Worm (Caenorhabditis elegans) whole organism, L4 larva: Measurements from ENCODE around the gene K09H11.9.

ENCODE experiments used
- F10B5.3 ChIP-seq: sonication (generic microtip); optimal IDR thresholded peaks from 2 replicates; lab custom pipeline; 2016; ENCODE audit warnings: mild to moderate bottlenecking, missing genetic modification characterization, missing compliant biosample characterization
- F37D6.2 ChIP-seq: sonication (generic microtip); optimal IDR thresholded peaks from 2 replicates; lab custom pipeline; 2016; ENCODE audit warnings: mild to moderate bottlenecking, missing genetic modification characterization, missing compliant biosample characterization
- aly-2 ChIP-seq: sonication (generic microtip); optimal IDR thresholded peaks from 2 replicates; lab custom pipeline; 2018; ENCODE audit warnings: missing biosample characterization, missing genetic modification characterization
- ama-1 ChIP-seq: fragments of 150-350 bp; optimal IDR thresholded peaks from 2 replicates; lab custom pipeline; 2014; ENCODE audit warnings: inconsistent platforms, mixed read lengths
- ceh-20 ChIP-seq: fragments of 200-800 bp; sonication (Bioruptor generic); IDR thresholded peaks from 2 replicates; pipeline ENCODE4 v1.3.6; 2022; ENCODE audit warnings: missing genetic modification reagents, missing genetic modification characterization, missing compliant biosample characterization
- ceh-44 ChIP-seq: fragments of 200-800 bp; sonication (Bioruptor generic); IDR thresholded peaks from 2 replicates; pipeline ENCODE4 v1.3.6; 2022; ENCODE audit warnings: missing genetic modification reagents, missing genetic modification characterization, missing compliant biosample characterization
- ceh-62 ChIP-seq: sonication (generic microtip); optimal IDR thresholded peaks from 2 replicates; lab custom pipeline; 2017; ENCODE audit warnings: missing biosample characterization, missing genetic modification characterization
- ctbp-1 ChIP-seq: fragments of 200-800 bp; sonication (Bioruptor generic); IDR thresholded peaks from 2 replicates; pipeline ENCODE4 v1.3.6; 2022; ENCODE audit warnings: missing genetic modification reagents, missing genetic modification characterization, missing compliant biosample characterization
- dmd-8 ChIP-seq: fragments of 200-800 bp; sonication (Bioruptor generic); IDR thresholded peaks from 2 replicates; pipeline ENCODE4 v1.3.6; 2022; ENCODE audit warnings: missing genetic modification characterization, missing compliant biosample characterization
- dpl-1 ChIP-seq: fragments of 150-350 bp; optimal IDR thresholded peaks from 2 replicates; lab custom pipeline; 2014; ENCODE audit warnings: missing biosample characterization, missing genetic modification reagents, missing genetic modification characterization
- duxl-1 ChIP-seq: sonication (generic microtip); optimal IDR thresholded peaks from 2 replicates; lab custom pipeline; 2016; ENCODE audit warnings: mild to moderate bottlenecking, missing genetic modification characterization, moderate library complexity, missing compliant biosample characterization; ENCODE audit not compliant: poor library complexity
- dve-1 ChIP-seq: sonication (generic microtip); optimal IDR thresholded peaks from 2 replicates; lab custom pipeline; 2017; ENCODE audit warnings: antibody characterized with exemption, mild to moderate bottlenecking, missing genetic modification characterization, missing compliant biosample characterization; ENCODE audit not compliant: insufficient read depth
- lim-7 ChIP-seq: fragments of 200-800 bp; sonication (Bioruptor generic); IDR thresholded peaks from 2 replicates; pipeline ENCODE4 v1.3.6; 2022; ENCODE audit warnings: missing genetic modification characterization, missing compliant biosample characterization
- madf-5 ChIP-seq, 2 experiments: fragments of 200-800 bp; sonication (Bioruptor generic); IDR thresholded peaks; 2 replicates each; pipeline ENCODE4 v1.3.6; 2022; ENCODE audit warnings: missing compliant biosample characterization in 2 of 2, missing genetic modification characterization in 2 of 2
- madf-9 ChIP-seq: fragments of 200-800 bp; sonication (Bioruptor generic); conservative IDR thresholded peaks from 2 replicates; pipeline ENCODE4 v1.3.6; 2022; ENCODE audit warnings: missing genetic modification reagents, missing genetic modification characterization, missing compliant biosample characterization
- mdl-1 ChIP-seq, 2 experiments: fragments of 150-350 bp in 1 of 2; sonication (generic microtip) in 1 of 2; optimal IDR thresholded peaks; 2 replicates each; lab custom pipeline; 2014 to 2017; ENCODE audit warnings: missing biosample characterization in 2 of 2, missing genetic modification characterization in 2 of 2
- mep-1 ChIP-seq: fragments of 150-350 bp; sonication (generic microtip); optimal IDR thresholded peaks from 3 replicates; lab custom pipeline; 2014; ENCODE audit warnings: missing biosample characterization, missing genetic modification characterization
- mes-2 ChIP-seq: sonication (generic microtip); optimal IDR thresholded peaks from 2 replicates; lab custom pipeline; 2016; ENCODE audit warnings: missing genotype, mild to moderate bottlenecking, missing genetic modification characterization, missing compliant biosample characterization; ENCODE audit not compliant: poor library complexity, severe bottlenecking
- nhr-10 ChIP-seq: fragments of 150-350 bp; optimal IDR thresholded peaks from 2 replicates; lab custom pipeline; 2014; ENCODE audit warnings: missing biosample characterization, missing genetic modification characterization
- nhr-25 ChIP-seq: sonication (generic microtip); optimal IDR thresholded peaks from 2 replicates; lab custom pipeline; 2017; ENCODE audit warnings: missing genetic modification characterization, mild to moderate bottlenecking, missing compliant biosample characterization, antibody characterized with exemption, moderate library complexity, borderline replicate concordance; ENCODE audit not compliant: insufficient read depth
- nhr-28 ChIP-seq: fragments of 150-350 bp; optimal IDR thresholded peaks from 2 replicates; lab custom pipeline; 2014; ENCODE audit warnings: missing biosample characterization, missing genetic modification characterization
- pha-4 ChIP-seq, 2 experiments: fragments of 150-350 bp in 1 of 2; fragments of 200-800 bp in 1 of 2; sonication (Bioruptor generic) in 1 of 2; IDR thresholded peaks in 1 of 2; optimal IDR thresholded peaks in 1 of 2; 2 replicates each; pipeline versions ENCODE4 v1.3.6 to Lab custom; 2014 to 2022; ENCODE audit warnings: missing genetic modification characterization in 2 of 2, missing genetic modification reagents in 2 of 2, missing biosample characterization in 1 of 2, missing compliant biosample characterization in 1 of 2
- pqm-1 ChIP-seq: sonication (generic microtip); optimal IDR thresholded peaks from 2 replicates; lab custom pipeline; 2017; ENCODE audit warnings: missing biosample characterization, missing genetic modification characterization
- set-16 ChIP-seq: fragments of 200-800 bp; sonication (Bioruptor generic); IDR thresholded peaks from 2 replicates; pipeline ENCODE4 v1.3.6; 2022; ENCODE audit warnings: missing genetic modification reagents, missing genetic modification characterization, missing compliant biosample characterization
- snpc-4 ChIP-seq: fragments of 150-350 bp; optimal IDR thresholded peaks from 2 replicates; lab custom pipeline; 2014; ENCODE audit warnings: missing biosample characterization, missing genetic modification characterization
- spr-3 ChIP-seq: fragments of 200-800 bp; sonication (Bioruptor generic); optimal IDR thresholded peaks from 2 replicates; lab custom pipeline; 2018; ENCODE audit warnings: mild to moderate bottlenecking, missing genetic modification characterization, missing compliant biosample characterization
- tra-1 ChIP-seq: fragments of 200-800 bp; sonication (Bioruptor generic); IDR thresholded peaks from 2 replicates; pipeline ENCODE4 v1.3.6; 2022; ENCODE audit warnings: missing genetic modification reagents, missing genetic modification characterization, missing compliant biosample characterization
- unc-130 ChIP-seq: sonication (generic microtip); optimal IDR thresholded peaks from 2 replicates; lab custom pipeline; 2016; ENCODE audit warnings: missing genetic modification reagents, missing genetic modification characterization, missing compliant biosample characterization
- unc-62 ChIP-seq, 3 experiments: fragments of 150-350 bp in 1 of 3; sonication (generic microtip); optimal IDR thresholded peaks in 2 of 3; peaks in 1 of 3; 1 replicate in 1 of 3; 2 replicates in 2 of 3; lab custom pipeline; 2014 to 2017; ENCODE audit warnings: missing biosample characterization in 3 of 3, missing genetic modification characterization in 3 of 3, missing genetic modification reagents in 3 of 3, missing genotype in 1 of 3
- zag-1 ChIP-seq: fragments of 150-350 bp; optimal IDR thresholded peaks from 2 replicates; lab custom pipeline; 2014; ENCODE audit warnings: missing biosample characterization, missing genetic modification characterization
- zfp-2 ChIP-seq: sonication (generic microtip); optimal IDR thresholded peaks from 2 replicates; lab custom pipeline; 2016; ENCODE audit warnings: mild to moderate bottlenecking, missing genetic modification characterization, missing compliant biosample characterization

The K09H11.9 gene

ce11 chrV:5755203-5755693 is 38.8 kb upstream of the K09H11.9 start, which contains the start of gene K09H11.11:
TSS of gene K09H11.11 (minus strand) at chrV:5755253.
- TF ChIP-seq set-16 (peak; percentile 83), ceh-44 (peak; percentile 2; the same call in 1 of the 2 replicates)
- TF ChIP-seq, all 104 proteins: peak for 2; not testable (repeated sequence) for 102

- TF ChIP-seq madf-9 (GFP tag; lab: Robert Waterston, UW) (no peak), mes-2 (tag; lab: Kevin White, UChicago) (no peak), mdl-1 (tag; optimal IDR thresholded peaks at IDR 0.05; lab: Kevin White, UChicago) (no peak), ceh-20 (GFP tag; lab: Robert Waterston, UW) (no peak), zfp-2 (tag; lab: Kevin White, UChicago) (no peak), snpc-4 (tag; lab: Kevin White, UChicago) (no peak), nhr-10 (no peak), ctbp-1 (GFP tag; lab: Robert Waterston, UW) (no peak), dve-1 (no peak), duxl-1 (no peak)
Observed at ce11 chrV:5753432-5753831, 37.0 kb upstream of the K09H11.9 start, which contains the start of gene pgph-1. TSS of gene pgph-1 (minus strand) at chrV:5753532.

ce11 chrV:5747519-5747918 is 31.1 kb upstream of the K09H11.9 start, which contains the start of gene acds-10:
TSS of gene acds-10 (plus strand) at chrV:5747819.
- peak; percentile 6 for TF ChIP-seq pqm-1 (tag; lab: Kevin White, UChicago)
- TF ChIP-seq mes-2 (tag; lab: Kevin White, UChicago) = no peak
- peak; percentile 44 for TF ChIP-seq nhr-28 (tag; lab: Kevin White, UChicago)
- TF ChIP-seq zfp-2 (tag; lab: Kevin White, UChicago) = no peak

- TF ChIP-seq ama-1 (lab: Kevin White, UChicago) (no peak), unc-62 (GFP tag; optimal IDR thresholded peaks at IDR 0.05 in 1 of 2; lab: Kevin White, UChicago) (peak in 1 of 2 experiments; percentile 33), unc-62 (tag; optimal IDR thresholded peaks at IDR 0.05; lab: Kevin White, UChicago) (no peak)
- TF ChIP-seq, all 104 proteins: peak for 1
Observed at ce11 chrV:5746237-5746636, 29.8 kb upstream of the K09H11.9 start.

ce11 chrV:5741237-5741636 is 24.8 kb upstream of the K09H11.9 start:
- TF ChIP-seq F37D6.2 (tag; lab: Kevin White, UChicago) (no peak), zag-1 (tag; lab: Kevin White, UChicago) (no peak), madf-5 (GFP tag; IDR thresholded peaks at IDR 0.05; lab: Robert Waterston, UW) (no peak), aly-2 (tag; lab: Kevin White, UChicago) (no peak), ceh-62 (tag; lab: Kevin White, UChicago) (no peak), nhr-28 (tag; lab: Kevin White, UChicago) (no peak), lim-7 (GFP tag; lab: Robert Waterston, UW) (no peak), F10B5.3 (tag; lab: Kevin White, UChicago) (no peak), mep-1 (tag; lab: Kevin White, UChicago) (no peak), dmd-8 (GFP tag; lab: Robert Waterston, UW) (no peak), duxl-1 (no peak), dpl-1 (GFP tag; lab: Kevin White, UChicago) (no peak)

ce11 chrV:5739438-5739837 is 23.0 kb upstream of the K09H11.9 start:
- no peak for TF ChIP-seq pha-4 (GFP tag; IDR thresholded peaks at IDR 0.05; lab: Robert Waterston, UW)
- TF ChIP-seq pha-4 (tag; optimal IDR thresholded peaks at IDR 0.05; lab: Kevin White, UChicago) = no peak
- TF ChIP-seq unc-62 (GFP tag; optimal IDR thresholded peaks at IDR 0.05 in 1 of 2; lab: Kevin White, UChicago) = peak in 1 of 2 experiments; percentile 67
- no peak for TF ChIP-seq unc-62 (tag; optimal IDR thresholded peaks at IDR 0.05; lab: Kevin White, UChicago)
- TF ChIP-seq nhr-25 (tag; lab: Kevin White, UChicago) = no peak
- no peak for TF ChIP-seq spr-3 (GFP tag; lab: Kevin White, UChicago)
- no peak for TF ChIP-seq unc-130 (GFP tag; lab: Kevin White, UChicago)
- no peak for TF ChIP-seq tra-1 (GFP tag; lab: Robert Waterston, UW)
